Fruit fly (Drosophila melanogaster) whole organism: ENCODE results near the gene CG14565.

Experiments
- CG8478 ChIP-seq: fragments of >200 bp; optimal IDR thresholded peaks from 2 replicates; lab custom pipeline; 2018; ENCODE audit warnings: inconsistent platforms
- Dll ChIP-seq: fragments of >200 bp; optimal IDR thresholded peaks from 2 replicates; lab custom pipeline; 2017
- EcR ChIP-seq, 2 experiments: fragments of >200 bp; optimal IDR thresholded peaks; 2 replicates each; lab custom pipeline; 2017; ENCODE audit warnings: missing biosample characterization in 2 of 2, missing genetic modification characterization in 2 of 2, missing genetic modification reagents in 2 of 2
- pan ChIP-seq: fragments of >200 bp; optimal IDR thresholded peaks from 2 replicates; lab custom pipeline; 2017
- psq ChIP-seq: fragments of >200 bp; optimal IDR thresholded peaks from 2 replicates; lab custom pipeline; 2017
- usp ChIP-seq: fragments of >200 bp; optimal IDR thresholded peaks from 2 replicates; lab custom pipeline; 2017; ENCODE audit warnings: missing biosample characterization, missing genetic modification characterization, mixed read lengths

The CG14565 gene

DNA sequence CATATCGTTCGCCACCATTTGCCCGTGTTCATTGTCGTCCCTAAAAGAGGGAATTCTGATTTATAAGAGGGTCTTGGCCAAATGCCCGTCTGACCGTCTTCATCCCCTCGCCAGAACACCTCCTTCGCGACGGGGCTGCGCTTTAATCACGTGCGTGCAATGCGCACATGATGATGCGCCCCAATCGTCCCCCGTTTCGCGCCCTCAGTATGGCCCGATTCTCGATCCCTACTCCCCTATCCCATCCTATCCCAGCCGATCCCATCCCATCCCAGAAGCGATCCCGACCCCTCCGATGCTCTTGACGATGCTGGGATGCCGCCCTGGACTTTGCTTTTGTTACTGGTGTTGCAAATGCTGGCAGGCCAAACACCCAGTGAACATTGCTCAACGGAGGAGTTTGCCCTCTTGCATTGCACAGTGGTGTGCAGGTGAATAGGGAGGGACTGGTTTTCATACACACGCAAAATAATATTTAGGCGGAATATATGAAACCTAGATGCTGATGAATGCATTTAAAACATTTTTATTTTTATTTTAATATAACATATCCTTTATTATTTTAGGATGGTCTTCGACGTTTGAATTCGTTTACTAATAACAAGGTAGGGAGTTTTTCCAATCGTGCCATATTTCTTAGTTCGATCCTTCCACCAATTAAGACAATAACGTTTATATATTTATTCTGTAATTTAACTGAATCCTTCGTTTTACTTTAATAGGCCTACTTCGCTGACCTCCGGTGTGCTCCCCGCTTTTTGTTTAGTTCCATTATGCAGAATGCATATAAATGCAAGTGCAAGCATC, 34.1 kb downstream of the CG14565 start:
- TF ChIP-seq Dll (lab: Kevin White, UChicago) (no peak), EcR (GFP tag; optimal IDR thresholded peaks at IDR 0.05; lab: Kevin White, UChicago) (peak in 1 of 2 experiments; percentile 21)

DNA sequence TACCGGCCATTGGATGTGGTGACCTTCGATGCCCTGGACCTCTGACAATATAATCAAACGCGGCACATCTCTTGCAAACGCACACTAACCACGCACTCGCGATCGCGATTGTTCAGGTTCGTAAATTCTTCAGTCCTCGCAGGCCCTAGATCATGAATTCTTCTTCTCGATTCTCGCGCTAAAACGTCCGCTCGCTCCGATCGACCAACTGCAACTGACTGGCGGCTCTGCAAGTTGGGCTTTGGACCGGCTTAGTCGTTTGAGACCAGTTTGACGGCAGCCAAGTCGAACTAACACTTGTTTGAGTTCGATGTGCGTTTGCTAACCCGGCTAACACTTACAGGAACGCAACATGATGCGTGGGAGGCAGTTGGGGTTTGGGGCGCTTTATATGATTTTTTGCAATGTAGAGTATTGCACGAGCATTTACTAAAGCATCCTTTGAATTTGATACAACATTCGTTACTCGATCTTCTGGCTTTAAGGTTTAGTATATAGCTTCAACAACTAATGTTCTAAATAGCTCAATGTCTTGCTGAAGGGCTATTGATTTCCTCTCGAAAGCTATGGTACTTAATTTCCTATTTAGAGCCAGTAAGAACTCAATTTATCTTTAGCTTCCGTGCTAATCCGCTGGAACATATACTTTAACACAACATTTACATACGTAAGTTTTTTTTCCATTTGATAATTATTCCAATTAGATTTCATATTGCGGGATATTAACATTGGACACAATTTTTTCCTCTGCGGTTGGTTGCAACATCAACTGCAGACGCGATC, 37.7 kb downstream of the CG14565 start, which contains the start of gene CG32447:
TSS of gene CG32447 (minus strand) at position 222 of the 783 bp plus-strand sequence.
- TF ChIP-seq Dll (lab: Kevin White, UChicago) (no peak), CG8478 (lab: Kevin White, UChicago) (no peak), EcR (GFP tag; optimal IDR thresholded peaks at IDR 0.05; lab: Kevin White, UChicago) (no peak), usp (GFP tag; lab: Kevin White, UChicago) (no peak), psq (no peak)

DNA sequence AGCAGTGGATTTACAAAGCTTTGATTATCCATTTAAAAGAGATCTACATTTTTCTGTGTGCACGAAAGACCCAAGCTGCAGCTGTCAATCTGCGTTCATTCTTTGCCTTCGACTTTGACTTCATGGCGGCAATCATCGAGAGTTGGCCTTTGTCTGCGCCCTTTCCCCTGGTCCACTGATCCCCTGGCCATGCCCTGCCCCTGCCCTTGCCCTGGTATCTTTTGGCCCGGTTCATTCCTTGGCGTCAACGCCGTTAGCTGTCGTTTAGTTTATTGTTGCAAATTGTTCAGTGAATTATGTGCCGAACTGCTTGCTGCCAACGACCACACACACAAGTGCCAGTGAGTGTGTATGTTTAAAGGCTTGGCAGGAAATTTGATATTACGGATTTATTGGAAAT, 43.1 kb downstream of the CG14565 start:
- no peak for TF ChIP-seq Dll (lab: Kevin White, UChicago)
- TF ChIP-seq psq, result no peak
- TF ChIP-seq CG8478 (lab: Kevin White, UChicago), result no peak
- no peak for TF ChIP-seq pan (lab: Kevin White, UChicago)
- no peak for TF ChIP-seq usp (GFP tag; lab: Kevin White, UChicago)
- TF ChIP-seq EcR (GFP tag; optimal IDR thresholded peaks at IDR 0.05; lab: Kevin White, UChicago), result no peak

DNA sequence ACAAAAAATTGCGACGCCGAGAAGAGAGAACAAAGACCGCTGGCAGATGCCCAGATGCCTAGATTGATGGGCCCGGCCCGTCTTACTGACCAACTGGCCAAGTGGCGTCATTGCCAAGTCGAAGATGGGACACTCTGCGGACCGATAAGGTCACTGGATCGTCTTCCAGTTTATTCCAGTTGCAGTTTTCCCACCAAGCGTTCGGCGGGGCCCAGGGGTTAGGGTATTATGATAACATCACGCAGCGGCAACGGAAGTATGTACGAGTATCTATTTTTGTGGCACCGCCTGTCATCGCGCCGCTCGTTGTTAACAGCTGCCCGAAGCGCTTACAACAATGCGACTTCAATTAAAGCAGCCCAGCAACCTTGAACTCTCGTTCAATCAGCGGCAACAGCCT, 44.0 kb downstream of the CG14565 start:
- TF ChIP-seq psq (no peak), EcR (GFP tag; optimal IDR thresholded peaks at IDR 0.05; lab: Kevin White, UChicago) (no peak), usp (GFP tag; lab: Kevin White, UChicago) (no peak), CG8478 (lab: Kevin White, UChicago) (no peak), Dll (lab: Kevin White, UChicago) (no peak), pan (lab: Kevin White, UChicago) (no peak)

DNA sequence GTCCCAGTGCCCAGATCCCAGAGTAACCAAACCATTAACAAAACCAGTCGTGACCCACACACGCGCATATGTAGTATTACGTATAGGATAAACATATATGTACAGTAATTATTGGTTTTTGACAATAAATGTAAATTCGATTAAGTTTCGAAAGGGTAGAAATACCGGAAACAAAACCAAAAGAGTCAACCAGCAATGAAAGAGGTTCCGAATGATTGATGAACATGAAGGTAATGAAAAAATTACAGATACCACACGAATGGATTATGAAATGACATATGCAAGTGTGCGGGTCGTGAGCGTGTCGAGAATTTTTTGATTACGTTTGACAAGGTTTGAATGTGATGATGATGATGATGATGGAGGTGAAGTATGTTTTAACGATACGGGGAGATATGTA, 49.4 kb downstream of the CG14565 start:
- no peak for TF ChIP-seq CG8478 (lab: Kevin White, UChicago)
- TF ChIP-seq EcR (GFP tag; optimal IDR thresholded peaks at IDR 0.05; lab: Kevin White, UChicago), result no peak
- TF ChIP-seq pan (lab: Kevin White, UChicago), result no peak
- no peak for TF ChIP-seq psq
- TF ChIP-seq usp (GFP tag; lab: Kevin White, UChicago), result no peak
- no peak for TF ChIP-seq Dll (lab: Kevin White, UChicago)
